Worm (Caenorhabditis elegans) whole organism, L4 larva: Measurements from ENCODE around the gene gcy-22.

Experiments
- D1046.2 ChIP-seq: fragments of 200-800 bp; sonication (Bioruptor generic); IDR thresholded peaks from 2 replicates; pipeline ENCODE4 v1.3.6; 2022; ENCODE audit warnings: missing genetic modification characterization, missing compliant biosample characterization
- F10B5.3 ChIP-seq: sonication (generic microtip); optimal IDR thresholded peaks from 2 replicates; lab custom pipeline; 2016; ENCODE audit warnings: mild to moderate bottlenecking, missing genetic modification characterization, missing compliant biosample characterization
- F37D6.2 ChIP-seq: sonication (generic microtip); optimal IDR thresholded peaks from 2 replicates; lab custom pipeline; 2016; ENCODE audit warnings: mild to moderate bottlenecking, missing genetic modification characterization, missing compliant biosample characterization
- F49E8.2 ChIP-seq: sonication (generic microtip); optimal IDR thresholded peaks from 2 replicates; lab custom pipeline; 2016; ENCODE audit warnings: missing compliant biosample characterization, mild to moderate bottlenecking, missing genetic modification characterization, borderline replicate concordance
- R02D3.7 ChIP-seq: fragments of 150-350 bp; sonication (generic microtip); optimal IDR thresholded peaks from 3 replicates; lab custom pipeline; 2014; ENCODE audit warnings: missing biosample characterization, missing genetic modification characterization
- T26A8.4 ChIP-seq: fragments of 200-800 bp; sonication (Bioruptor generic); IDR thresholded peaks from 2 replicates; pipeline ENCODE4 v1.3.6; 2022; ENCODE audit warnings: missing genetic modification characterization, missing compliant biosample characterization
- Y105C5A.15 ChIP-seq: fragments of 200-800 bp; sonication (Bioruptor generic); IDR thresholded peaks from 2 replicates; pipeline ENCODE4 v1.3.6; 2022; ENCODE audit warnings: missing genetic modification characterization, missing compliant biosample characterization
- ZK337.2 ChIP-seq: fragments of 200-800 bp; sonication (Bioruptor generic); IDR thresholded peaks from 2 replicates; pipeline ENCODE4 v1.3.6; 2022; ENCODE audit warnings: missing genetic modification reagents, missing genetic modification characterization, missing compliant biosample characterization
- ZK546.5 ChIP-seq, 2 experiments: sonication (generic microtip); optimal IDR thresholded peaks; 2 replicates each; lab custom pipeline; 2017; ENCODE audit warnings: missing biosample characterization in 2 of 2, missing genetic modification characterization in 2 of 2
- ama-1 ChIP-seq: fragments of 150-350 bp; optimal IDR thresholded peaks from 2 replicates; lab custom pipeline; 2014; ENCODE audit warnings: inconsistent platforms, mixed read lengths
- arid-1 ChIP-seq: fragments of 200-800 bp; sonication (Bioruptor generic); conservative IDR thresholded peaks from 2 replicates; pipeline ENCODE4 v1.3.6; 2022; ENCODE audit warnings: missing genetic modification reagents, missing genetic modification characterization, missing compliant biosample characterization
- attf-4 ChIP-seq: sonication (generic microtip); optimal IDR thresholded peaks from 3 replicates; lab custom pipeline; 2017; ENCODE audit warnings: missing biosample characterization, missing genetic modification characterization
- ceh-44 ChIP-seq: fragments of 200-800 bp; sonication (Bioruptor generic); IDR thresholded peaks from 2 replicates; pipeline ENCODE4 v1.3.6; 2022; ENCODE audit warnings: missing genetic modification reagents, missing genetic modification characterization, missing compliant biosample characterization
- ces-1 ChIP-seq: fragments of 150-350 bp; sonication (generic microtip); optimal IDR thresholded peaks from 4 replicates; lab custom pipeline; 2014; ENCODE audit warnings: missing biosample characterization, missing genetic modification reagents, missing genetic modification characterization
- daf-16 ChIP-seq, 3 experiments: sonication (generic microtip); optimal IDR thresholded peaks; 2 replicates each; lab custom pipeline; 2016 to 2017; ENCODE audit warnings: missing genetic modification characterization in 3 of 3, missing genetic modification reagents in 3 of 3, mild to moderate bottlenecking in 2 of 3, missing compliant biosample characterization in 2 of 3, missing biosample characterization in 1 of 3, moderate library complexity in 1 of 3
- daf-19 ChIP-seq: fragments of 200-800 bp; sonication (Bioruptor generic); conservative IDR thresholded peaks from 2 replicates; pipeline ENCODE4 v1.3.6; 2022; ENCODE audit warnings: missing genetic modification characterization, missing compliant biosample characterization
- dmd-8 ChIP-seq: fragments of 200-800 bp; sonication (Bioruptor generic); IDR thresholded peaks from 2 replicates; pipeline ENCODE4 v1.3.6; 2022; ENCODE audit warnings: missing genetic modification characterization, missing compliant biosample characterization
- dmd-9 ChIP-seq: fragments of 200-800 bp; sonication (Bioruptor generic); IDR thresholded peaks from 2 replicates; pipeline ENCODE4 v1.3.6; 2022; ENCODE audit warnings: missing genetic modification reagents, missing genetic modification characterization, missing compliant biosample characterization
- dpl-1 ChIP-seq: fragments of 150-350 bp; optimal IDR thresholded peaks from 2 replicates; lab custom pipeline; 2014; ENCODE audit warnings: missing biosample characterization, missing genetic modification reagents, missing genetic modification characterization
- dve-1 ChIP-seq: sonication (generic microtip); optimal IDR thresholded peaks from 2 replicates; lab custom pipeline; 2017; ENCODE audit warnings: antibody characterized with exemption, mild to moderate bottlenecking, missing genetic modification characterization, missing compliant biosample characterization; ENCODE audit not compliant: insufficient read depth
- egl-27 ChIP-seq: sonication (generic microtip); optimal IDR thresholded peaks from 3 replicates; lab custom pipeline; 2017; ENCODE audit warnings: missing biosample characterization, missing genetic modification reagents, missing genetic modification characterization
- egl-43 ChIP-seq: fragments of 200-800 bp; sonication (Bioruptor generic); IDR thresholded peaks from 2 replicates; pipeline ENCODE4 v1.3.6; 2022; ENCODE audit warnings: missing genetic modification reagents, missing genetic modification characterization, missing compliant biosample characterization
- fkh-10 ChIP-seq: fragments of 150-350 bp; optimal IDR thresholded peaks from 2 replicates; lab custom pipeline; 2014; ENCODE audit warnings: missing biosample characterization, missing genetic modification reagents, missing genetic modification characterization
- fos-1 ChIP-seq: fragments of 150-350 bp; optimal IDR thresholded peaks from 2 replicates; lab custom pipeline; 2014; ENCODE audit warnings: missing biosample characterization, missing genetic modification characterization
- hlh-11 ChIP-seq: fragments of 200-800 bp; sonication (Bioruptor generic); optimal IDR thresholded peaks from 2 replicates; lab custom pipeline; 2018; ENCODE audit warnings: mild to moderate bottlenecking, missing genetic modification characterization, missing compliant biosample characterization
- hmg-1.1 ChIP-seq: fragments of 200-800 bp; sonication (Bioruptor generic); IDR thresholded peaks from 2 replicates; pipeline ENCODE4 v1.3.6; 2022; ENCODE audit warnings: missing genetic modification reagents, missing genetic modification characterization, missing compliant biosample characterization
- lim-7 ChIP-seq: fragments of 200-800 bp; sonication (Bioruptor generic); IDR thresholded peaks from 2 replicates; pipeline ENCODE4 v1.3.6; 2022; ENCODE audit warnings: missing genetic modification characterization, missing compliant biosample characterization
- lin-1 ChIP-seq: fragments of 200-800 bp; sonication (Bioruptor generic); IDR thresholded peaks from 2 replicates; pipeline ENCODE4 v1.3.6; 2022; ENCODE audit warnings: missing genetic modification reagents, missing genetic modification characterization, missing compliant biosample characterization
- lin-39 ChIP-seq: fragments of 150-350 bp; optimal IDR thresholded peaks from 2 replicates; lab custom pipeline; 2014; ENCODE audit warnings: missing biosample characterization, missing genetic modification reagents, missing genetic modification characterization
- madf-9 ChIP-seq: fragments of 200-800 bp; sonication (Bioruptor generic); conservative IDR thresholded peaks from 2 replicates; pipeline ENCODE4 v1.3.6; 2022; ENCODE audit warnings: missing genetic modification reagents, missing genetic modification characterization, missing compliant biosample characterization
- mdl-1 ChIP-seq, 2 experiments: fragments of 150-350 bp in 1 of 2; sonication (generic microtip) in 1 of 2; optimal IDR thresholded peaks; 2 replicates each; lab custom pipeline; 2014 to 2017; ENCODE audit warnings: missing biosample characterization in 2 of 2, missing genetic modification characterization in 2 of 2
- mxl-2 ChIP-seq: fragments of 200-800 bp; sonication (Bioruptor generic); conservative IDR thresholded peaks from 2 replicates; pipeline ENCODE4 v1.3.6; 2022; ENCODE audit warnings: missing genetic modification reagents, missing genetic modification characterization, missing compliant biosample characterization
- nhr-10 ChIP-seq: fragments of 150-350 bp; optimal IDR thresholded peaks from 2 replicates; lab custom pipeline; 2014; ENCODE audit warnings: missing biosample characterization, missing genetic modification characterization
- nhr-11 ChIP-seq: fragments of 150-350 bp; optimal IDR thresholded peaks from 2 replicates; lab custom pipeline; 2014; ENCODE audit warnings: missing biosample characterization, missing genetic modification characterization
- nhr-25 ChIP-seq: sonication (generic microtip); optimal IDR thresholded peaks from 2 replicates; lab custom pipeline; 2017; ENCODE audit warnings: missing genetic modification characterization, mild to moderate bottlenecking, missing compliant biosample characterization, antibody characterized with exemption, moderate library complexity, borderline replicate concordance; ENCODE audit not compliant: insufficient read depth
- nhr-42 ChIP-seq: fragments of 200-800 bp; sonication (Bioruptor generic); IDR thresholded peaks from 2 replicates; pipeline ENCODE4 v1.3.6; 2022; ENCODE audit warnings: missing genetic modification characterization, missing compliant biosample characterization
- nhr-48 ChIP-seq: sonication (generic microtip); optimal IDR thresholded peaks from 2 replicates; lab custom pipeline; 2016; ENCODE audit warnings: mild to moderate bottlenecking, missing genetic modification characterization, missing compliant biosample characterization
- nhr-6 ChIP-seq: fragments of 150-350 bp; optimal IDR thresholded peaks from 2 replicates; lab custom pipeline; 2014; ENCODE audit warnings: missing biosample characterization, missing genetic modification characterization
- nhr-77 ChIP-seq: fragments of 150-350 bp; optimal IDR thresholded peaks from 2 replicates; lab custom pipeline; 2014; ENCODE audit warnings: missing biosample characterization, missing genetic modification characterization
- saeg-2 ChIP-seq: fragments of 200-800 bp; sonication (Bioruptor generic); IDR thresholded peaks from 2 replicates; pipeline ENCODE4 v1.3.6; 2022; ENCODE audit warnings: missing genetic modification reagents, missing genetic modification characterization, missing compliant biosample characterization
- set-16 ChIP-seq: fragments of 200-800 bp; sonication (Bioruptor generic); IDR thresholded peaks from 2 replicates; pipeline ENCODE4 v1.3.6; 2022; ENCODE audit warnings: missing genetic modification reagents, missing genetic modification characterization, missing compliant biosample characterization
- tag-97 ChIP-seq: fragments of 200-800 bp; sonication (Bioruptor generic); IDR thresholded peaks from 2 replicates; pipeline ENCODE4 v1.3.6; 2022; ENCODE audit warnings: missing genetic modification characterization, missing compliant biosample characterization
- unc-130 ChIP-seq: sonication (generic microtip); optimal IDR thresholded peaks from 2 replicates; lab custom pipeline; 2016; ENCODE audit warnings: missing genetic modification reagents, missing genetic modification characterization, missing compliant biosample characterization
- unc-39 ChIP-seq: sonication (generic microtip); optimal IDR thresholded peaks from 2 replicates; lab custom pipeline; 2017; ENCODE audit warnings: missing biosample characterization, missing genetic modification characterization
- unc-62 ChIP-seq, 3 experiments: fragments of 150-350 bp in 1 of 3; sonication (generic microtip); optimal IDR thresholded peaks in 2 of 3; peaks in 1 of 3; 1 replicate in 1 of 3; 2 replicates in 2 of 3; lab custom pipeline; 2014 to 2017; ENCODE audit warnings: missing biosample characterization in 3 of 3, missing genetic modification characterization in 3 of 3, missing genetic modification reagents in 3 of 3, missing genotype in 1 of 3
- vab-7 ChIP-seq: fragments of 200-800 bp; sonication (Bioruptor generic); IDR thresholded peaks from 2 replicates; pipeline ENCODE4 v1.3.6; 2022; ENCODE audit warnings: missing genetic modification reagents, missing genetic modification characterization, missing compliant biosample characterization
- zfp-2 ChIP-seq: sonication (generic microtip); optimal IDR thresholded peaks from 2 replicates; lab custom pipeline; 2016; ENCODE audit warnings: mild to moderate bottlenecking, missing genetic modification characterization, missing compliant biosample characterization
- zfp-3 ChIP-seq: fragments of 200-800 bp; sonication (Bioruptor generic); conservative IDR thresholded peaks from 2 replicates; pipeline ENCODE4 v1.3.6; 2022; ENCODE audit warnings: missing genetic modification reagents, missing genetic modification characterization, missing compliant biosample characterization
- ztf-11 ChIP-seq: fragments of 150-350 bp; optimal IDR thresholded peaks from 2 replicates; lab custom pipeline; 2014; ENCODE audit warnings: missing biosample characterization, missing genetic modification characterization
- ztf-7 ChIP-seq: fragments of 150-350 bp; optimal IDR thresholded peaks from 2 replicates; lab custom pipeline; 2014; ENCODE audit warnings: missing biosample characterization, missing genetic modification characterization

Gene gcy-22

ce11 chrV:20778257-20778697 is 46.6 kb downstream of the gcy-22 start (continued):
- TF ChIP-seq madf-9 (GFP tag; lab: Robert Waterston, UW) (peak; percentile 69; the same call in 1 of the 2 replicates), tag-97 (GFP tag; lab: Robert Waterston, UW) (no peak), lin-39 (tag; lab: Kevin White, UChicago) (no peak), hmg-1.1 (GFP tag; lab: Robert Waterston, UW) (peak; percentile 97), unc-62 (GFP tag; optimal IDR thresholded peaks at IDR 0.05 in 1 of 2; lab: Kevin White, UChicago) (peak in 1 of 2 experiments; percentile 100), unc-62 (tag; optimal IDR thresholded peaks at IDR 0.05; lab: Kevin White, UChicago) (no peak), nhr-11 (peak; percentile 96), hlh-11 (peak; percentile 98), nhr-6 (tag; lab: Kevin White, UChicago) (peak; percentile 79), ceh-44 (no peak), ztf-11 (no peak), lin-1 (GFP tag; lab: Robert Waterston, UW) (peak; percentile 78), egl-43 (peak; percentile 93), egl-27 (no peak), mdl-1 (tag; optimal IDR thresholded peaks at IDR 0.05; lab: Kevin White, UChicago) (peak; percentile 89 to 99), daf-19 (GFP tag; lab: Robert Waterston, UW) (peak; percentile 66; the same call in 1 of the 2 replicates), dpl-1 (GFP tag; lab: Kevin White, UChicago) (peak; percentile 70), F49E8.2 (no peak), R02D3.7 (tag; lab: Kevin White, UChicago) (no peak), F37D6.2 (tag; lab: Kevin White, UChicago) (peak; percentile 89), zfp-3 (peak; percentile 87), daf-16 (GFP tag; optimal IDR thresholded peaks at IDR 0.05; lab: Kevin White, UChicago) (peak; percentile 80 to 84), daf-16 (tag; optimal IDR thresholded peaks at IDR 0.05; lab: Kevin White, UChicago) (peak; percentile 72), D1046.2 (peak; percentile 26; the same call in 1 of the 2 replicates), dve-1 (peak; percentile 99), Y105C5A.15 (GFP tag; lab: Robert Waterston, UW) (no peak), zfp-2 (tag; lab: Kevin White, UChicago) (peak; percentile 59), arid-1 (peak; percentile 83), nhr-10 (tag; lab: Kevin White, UChicago) (peak; percentile 77), mxl-2 (GFP tag; lab: Robert Waterston, UW) (no peak), set-16 (GFP tag; lab: Robert Waterston, UW) (peak; percentile 76), F10B5.3 (tag; lab: Kevin White, UChicago) (peak; percentile 75), unc-130 (GFP tag; lab: Kevin White, UChicago) (peak; percentile 8), ztf-7 (peak; percentile 40), dmd-8 (GFP tag; lab: Robert Waterston, UW) (0 out of 2 replicates have a peak, but pooled peaks have one; percentile 14), ama-1 (peak; percentile 5), saeg-2 (peak; percentile 84), ZK337.2 (GFP tag; lab: Robert Waterston, UW) (no peak), fkh-10 (GFP tag; lab: Kevin White, UChicago) (peak; percentile 95), unc-39 (tag; lab: Kevin White, UChicago) (no peak), lim-7 (GFP tag; lab: Robert Waterston, UW) (peak; percentile 20; the same call in 1 of the 2 replicates), fos-1 (no peak), T26A8.4 (GFP tag; lab: Robert Waterston, UW) (peak; percentile 84), nhr-42 (GFP tag; lab: Robert Waterston, UW) (peak; percentile 76; the same call in 1 of the 2 replicates), ces-1 (GFP tag; lab: Kevin White, UChicago) (peak; percentile 69), dmd-9 (peak; percentile 74), ZK546.5 (tag; optimal IDR thresholded peaks at IDR 0.05; lab: Kevin White, UChicago) (peak in 1 of 2 experiments; percentile 36), nhr-48 (tag; lab: Kevin White, UChicago) (peak; percentile 97), vab-7 (peak; percentile 64; the same call in 1 of the 2 replicates), nhr-25 (tag; lab: Kevin White, UChicago) (peak; percentile 92), attf-4 (tag; lab: Kevin White, UChicago) (no peak), nhr-77 (tag; lab: Kevin White, UChicago) (peak; percentile 87)
